Fruit fly (Drosophila melanogaster) whole organism, embryonic: ENCODE data around the gene CG3534.

Experiments
- Adf1 ChIP-seq: fragments of 200-800 bp; sonication (Bioruptor generic); IDR thresholded peaks from 2 replicates; pipeline ENCODE4 v1.3.6; 2022; ENCODE audit warnings: missing biosample characterization, missing genetic modification characterization
- Atf-2 ChIP-seq: fragments of 200-800 bp; sonication (Bioruptor generic); optimal IDR thresholded peaks from 2 replicates; lab custom pipeline; 2016; ENCODE audit warnings: missing biosample characterization, missing genetic modification characterization
- Blimp-1 ChIP-seq: fragments of 200-800 bp; sonication (Bioruptor generic); optimal IDR thresholded peaks from 3 replicates; lab custom pipeline; 2018; ENCODE audit warnings: missing biosample characterization, missing genetic modification characterization, mild to moderate bottlenecking, moderate library complexity, missing genetic modification reagents
- Bteb2 ChIP-seq: fragments of 200-800 bp; sonication (Bioruptor generic); optimal IDR thresholded peaks from 2 replicates; lab custom pipeline; 2016; ENCODE audit warnings: missing biosample characterization, missing genetic modification characterization
- CG10321 ChIP-seq: fragments of 200-800 bp; sonication (Bioruptor generic); IDR thresholded peaks from 2 replicates; pipeline ENCODE4 v1.3.6; 2022; ENCODE audit warnings: missing biosample characterization, missing genetic modification characterization
- CG10431 ChIP-seq: fragments of 200-800 bp; sonication (Bioruptor generic); optimal IDR thresholded peaks from 3 replicates; lab custom pipeline; 2018; ENCODE audit warnings: missing biosample characterization, mild to moderate bottlenecking, missing genetic modification characterization
- CG11398 ChIP-seq: fragments of 200-800 bp; sonication (Bioruptor generic); optimal IDR thresholded peaks from 2 replicates; lab custom pipeline; 2016; ENCODE audit warnings: missing biosample characterization, missing genetic modification characterization
- CG11723 ChIP-seq: fragments of 200-800 bp; sonication (Bioruptor generic); optimal IDR thresholded peaks from 2 replicates; lab custom pipeline; 2017; ENCODE audit warnings: missing biosample characterization, mild to moderate bottlenecking, missing genetic modification characterization
- CG18011 ChIP-seq: fragments of 200-800 bp; sonication (Bioruptor generic); optimal IDR thresholded peaks from 2 replicates; lab custom pipeline; 2017; ENCODE audit warnings: missing biosample characterization, missing genetic modification characterization, mild to moderate bottlenecking, moderate library complexity, missing genotype
- CG18619 ChIP-seq: fragments of 200-800 bp; sonication (Bioruptor generic); optimal IDR thresholded peaks from 3 replicates; lab custom pipeline; 2017; ENCODE audit warnings: missing biosample characterization, mild to moderate bottlenecking, missing genetic modification characterization
- CG2129 ChIP-seq: fragments of 200-800 bp; sonication (Bioruptor generic); IDR thresholded peaks from 2 replicates; pipeline ENCODE4 v1.3.6; 2022; ENCODE audit warnings: missing biosample characterization, missing genetic modification characterization; ENCODE audit not compliant: partially characterized antibody
- CG2678 ChIP-seq: fragments of 200-800 bp; sonication (Bioruptor generic); optimal IDR thresholded peaks from 3 replicates; lab custom pipeline; 2019; ENCODE audit warnings: missing biosample characterization, mild to moderate bottlenecking, missing genetic modification characterization, moderate library complexity
- CG32767 ChIP-seq: fragments of 200-800 bp; sonication (Bioruptor generic); IDR thresholded peaks from 2 replicates; pipeline ENCODE4 v1.3.6; 2022; ENCODE audit warnings: missing biosample characterization, missing genetic modification characterization
- CG33557 ChIP-seq: fragments of 200-800 bp; sonication (Bioruptor generic); optimal IDR thresholded peaks from 2 replicates; lab custom pipeline; 2019; ENCODE audit warnings: missing biosample characterization, mild to moderate bottlenecking, missing genetic modification characterization, moderate library complexity
- CG3847 ChIP-seq: fragments of 200-800 bp; sonication (Bioruptor generic); IDR thresholded peaks from 2 replicates; pipeline ENCODE4 v1.3.6; 2022; ENCODE audit warnings: missing biosample characterization, missing genetic modification characterization
- CG4730 ChIP-seq: fragments of 200-800 bp; sonication (Bioruptor generic); IDR thresholded peaks from 2 replicates; pipeline ENCODE4 v1.3.6; 2022; ENCODE audit warnings: missing biosample characterization, missing genetic modification characterization
- CG6175 ChIP-seq: fragments of 200-800 bp; sonication (Bioruptor generic); IDR thresholded peaks from 3 replicates; pipeline ENCODE4 v1.3.6; 2022; ENCODE audit warnings: missing biosample characterization, missing genetic modification characterization
- CG6813 ChIP-seq: fragments of 200-800 bp; sonication (Bioruptor generic); optimal IDR thresholded peaks from 2 replicates; lab custom pipeline; 2017; ENCODE audit warnings: missing biosample characterization, missing genetic modification characterization, mild to moderate bottlenecking, moderate library complexity, missing genetic modification reagents
- CG7271 ChIP-seq: fragments of 200-800 bp; sonication (Bioruptor generic); optimal IDR thresholded peaks from 2 replicates; lab custom pipeline; 2018; ENCODE audit warnings: missing biosample characterization, mild to moderate bottlenecking, missing genetic modification characterization, moderate library complexity
- CG7786 ChIP-seq: fragments of 200-800 bp; sonication (Bioruptor generic); optimal IDR thresholded peaks from 2 replicates; lab custom pipeline; 2016; ENCODE audit warnings: missing biosample characterization, missing genetic modification characterization
- CG8388 ChIP-seq: fragments of 200-800 bp; sonication (Bioruptor generic); optimal IDR thresholded peaks from 2 replicates; lab custom pipeline; 2019; ENCODE audit warnings: missing biosample characterization, mild to moderate bottlenecking, missing genetic modification characterization, moderate library complexity
- CG8478 ChIP-seq: fragments of >200 bp; optimal IDR thresholded peaks from 2 replicates; lab custom pipeline; 2018
- CG9215 ChIP-seq: fragments of 200-800 bp; sonication (Bioruptor generic); IDR thresholded peaks from 2 replicates; pipeline ENCODE4 v1.3.6; 2022; ENCODE audit warnings: missing biosample characterization, missing genetic modification characterization
- Drgx ChIP-seq: fragments of 200-800 bp; sonication (Bioruptor generic); IDR thresholded peaks from 2 replicates; pipeline ENCODE4 v1.3.6; 2022; ENCODE audit warnings: missing biosample characterization, missing genetic modification characterization
- Elba2 ChIP-seq: fragments of 200-800 bp; sonication (Bioruptor generic); optimal IDR thresholded peaks from 3 replicates; lab custom pipeline; 2016; ENCODE audit warnings: missing biosample characterization, missing genetic modification characterization
- GATAe ChIP-seq: fragments of 200-800 bp; sonication (Bioruptor generic); conservative IDR thresholded peaks from 2 replicates; pipeline ENCODE4 v1.3.6; 2022; ENCODE audit warnings: missing biosample characterization, missing genetic modification characterization
- Gsc ChIP-seq: fragments of 200-800 bp; sonication (Bioruptor generic); IDR thresholded peaks from 2 replicates; pipeline ENCODE4 v1.3.6; 2022; ENCODE audit warnings: missing biosample characterization, missing genetic modification characterization
- HmgD ChIP-seq: fragments of 200-800 bp; sonication (Bioruptor generic); optimal IDR thresholded peaks from 3 replicates; lab custom pipeline; 2016; ENCODE audit warnings: missing biosample characterization, missing genetic modification characterization
- Hsf ChIP-seq: fragments of 200-800 bp; sonication (Bioruptor generic); optimal IDR thresholded peaks from 3 replicates; lab custom pipeline; 2016; ENCODE audit warnings: missing biosample characterization, missing genetic modification characterization
- Nf-YC ChIP-seq: fragments of 200-800 bp; optimal IDR thresholded peaks from 3 replicates; lab custom pipeline; 2019; ENCODE audit warnings: missing biosample characterization, mild to moderate bottlenecking, missing genetic modification characterization, moderate library complexity
- Optix ChIP-seq: fragments of 200-800 bp; sonication (Bioruptor generic); IDR thresholded peaks from 3 replicates; pipeline ENCODE4 v1.3.6; 2022; ENCODE audit warnings: missing biosample characterization, missing genetic modification characterization
- Pdp1 ChIP-seq, 2 experiments: fragments of 200-800 bp; sonication (Bioruptor generic); optimal IDR thresholded peaks; 3 replicates each; lab custom pipeline; 2016; ENCODE audit warnings: missing biosample characterization in 2 of 2, missing genetic modification characterization in 2 of 2, mild to moderate bottlenecking in 1 of 2, moderate library complexity in 1 of 2
- Sox102F ChIP-seq: fragments of 200-800 bp; sonication (Bioruptor generic); optimal IDR thresholded peaks from 2 replicates; lab custom pipeline; 2018; ENCODE audit warnings: missing biosample characterization, mild to moderate bottlenecking, missing genetic modification characterization, moderate library complexity
- Spps ChIP-seq: fragments of 200-800 bp; sonication (Bioruptor generic); optimal IDR thresholded peaks from 2 replicates; lab custom pipeline; 2018; ENCODE audit warnings: missing biosample characterization, mild to moderate bottlenecking, missing genetic modification characterization
- ac ChIP-seq: fragments of 200-800 bp; sonication (Bioruptor generic); optimal IDR thresholded peaks from 3 replicates; lab custom pipeline; 2017; ENCODE audit warnings: missing biosample characterization, mild to moderate bottlenecking, missing genetic modification characterization
- ase ChIP-seq: fragments of 200-800 bp; sonication (Bioruptor generic); IDR thresholded peaks from 3 replicates; pipeline ENCODE4 v1.3.6; 2022; ENCODE audit warnings: missing biosample characterization, missing genetic modification characterization
- bowl ChIP-seq: fragments of 200-800 bp; sonication (Bioruptor generic); IDR thresholded peaks from 2 replicates; pipeline ENCODE4 v1.3.6; 2022; ENCODE audit warnings: missing biosample characterization, missing genetic modification characterization
- br ChIP-seq: fragments of >200 bp; optimal IDR thresholded peaks from 2 replicates; lab custom pipeline; 2017
- dimm ChIP-seq: fragments of 200-800 bp; sonication (Bioruptor generic); IDR thresholded peaks from 2 replicates; pipeline ENCODE4 v1.3.6; 2022; ENCODE audit warnings: missing biosample characterization, missing genetic modification characterization
- eve ChIP-seq, 2 experiments: fragments of >200 bp; optimal IDR thresholded peaks; 2 replicates each; lab custom pipeline; 2017; ENCODE audit warnings: missing biosample characterization in 2 of 2, missing genetic modification characterization in 2 of 2
- gce ChIP-seq: fragments of 200-800 bp; sonication (Bioruptor generic); IDR thresholded peaks from 3 replicates; pipeline ENCODE4 v1.3.6; 2022; ENCODE audit warnings: missing biosample characterization, missing genetic modification characterization
- grn ChIP-seq: fragments of 200-800 bp; sonication (Bioruptor generic); optimal IDR thresholded peaks from 3 replicates; lab custom pipeline; 2017; ENCODE audit warnings: missing biosample characterization, missing genetic modification characterization
- gsb-n ChIP-seq: fragments of 200-800 bp; sonication (Bioruptor generic); optimal IDR thresholded peaks from 3 replicates; lab custom pipeline; 2018; ENCODE audit warnings: missing biosample characterization, mild to moderate bottlenecking, missing genetic modification characterization
- inv ChIP-seq: fragments of 200-800 bp; sonication (Bioruptor generic); IDR thresholded peaks from 2 replicates; pipeline ENCODE4 v1.3.6; 2022; ENCODE audit warnings: missing biosample characterization, missing genetic modification characterization; ENCODE audit not compliant: partially characterized antibody
- jigr1 ChIP-seq: fragments of 200-800 bp; sonication (Bioruptor generic); IDR thresholded peaks from 3 replicates; pipeline ENCODE4 v1.3.6; 2022; ENCODE audit warnings: missing biosample characterization, missing genetic modification characterization
- lola ChIP-seq, 3 experiments: fragments of >200 bp in 2 of 3; fragments of 200-800 bp in 1 of 3; sonication (Bioruptor generic) in 1 of 3; optimal IDR thresholded peaks; 2 replicates each; lab custom pipeline; 2017 to 2019; ENCODE audit warnings: missing biosample characterization in 3 of 3, missing genetic modification characterization in 3 of 3, mild to moderate bottlenecking in 1 of 3, moderate library complexity in 1 of 3
- mirr ChIP-seq: fragments of 200-800 bp; sonication (Bioruptor generic); optimal IDR thresholded peaks from 3 replicates; lab custom pipeline; 2018; ENCODE audit warnings: missing biosample characterization, mild to moderate bottlenecking, missing genetic modification characterization
- nmo ChIP-seq: fragments of 200-800 bp; sonication (Bioruptor generic); optimal IDR thresholded peaks from 2 replicates; lab custom pipeline; 2018; ENCODE audit warnings: missing biosample characterization, mild to moderate bottlenecking, missing genetic modification characterization, moderate library complexity
- ro ChIP-seq: fragments of 200-800 bp; sonication (Bioruptor generic); IDR thresholded peaks from 2 replicates; pipeline ENCODE4 v1.3.6; 2022; ENCODE audit warnings: missing biosample characterization, missing genetic modification characterization
- schlank ChIP-seq: fragments of 200-800 bp; sonication (Bioruptor generic); optimal IDR thresholded peaks from 2 replicates; lab custom pipeline; 2018; ENCODE audit warnings: missing biosample characterization, mild to moderate bottlenecking, missing genetic modification characterization
- shn ChIP-seq: fragments of 200-800 bp; sonication (Bioruptor generic); optimal IDR thresholded peaks from 3 replicates; lab custom pipeline; 2016; ENCODE audit warnings: missing biosample characterization, missing genetic modification characterization
- stc ChIP-seq: fragments of 200-800 bp; sonication (Bioruptor generic); IDR thresholded peaks from 2 replicates; pipeline ENCODE4 v1.3.6; 2022; ENCODE audit warnings: missing biosample characterization, missing genetic modification characterization
- vfl ChIP-seq: fragments of 200-800 bp; sonication (Bioruptor generic); optimal IDR thresholded peaks from 2 replicates; lab custom pipeline; 2016; ENCODE audit warnings: missing biosample characterization, missing genetic modification characterization

The CG3534 gene

dm6 chr3R:17008018-17008674, 11.9 kb downstream of the CG3534 start, which contains the start of gene CG8907 (continued):
- TF ChIP-seq CG6813 = no peak
- no peak for TF ChIP-seq Gsc (GFP tag; lab: Robert Waterston, UW)
- TF ChIP-seq Pdp1 (GFP tag; optimal IDR thresholded peaks at IDR 0.05; lab: Kevin White, UChicago) = peak in 1 of 2 experiments; percentile 75
- no peak for TF ChIP-seq dimm (GFP tag; lab: Robert Waterston, UW)
- TF ChIP-seq CG10321 = no peak
- TF ChIP-seq CG33557 = no peak
- no peak for TF ChIP-seq vfl
- no peak for TF ChIP-seq Blimp-1
- TF ChIP-seq shn (GFP tag; lab: Kevin White, UChicago) = no peak
- no peak for TF ChIP-seq CG9215 (GFP tag; lab: Robert Waterston, UW)
- TF ChIP-seq gsb-n (tag; lab: Kevin White, UChicago) = no peak
- no peak for TF ChIP-seq ac (GFP tag; lab: Kevin White, UChicago)
- TF ChIP-seq nmo = no peak
- TF ChIP-seq CG7786 (GFP tag; lab: Kevin White, UChicago) = no peak
- TF ChIP-seq inv (GFP tag; lab: Robert Waterston, UW) = no peak
- TF ChIP-seq HmgD = no peak
- TF ChIP-seq Drgx (GFP tag; lab: Robert Waterston, UW) = no peak
- TF ChIP-seq Atf-2 (GFP tag; lab: Kevin White, UChicago) = no peak
- no peak for TF ChIP-seq stc (GFP tag; lab: Robert Waterston, UW)
- no peak for TF ChIP-seq CG18619 (GFP tag; lab: Kevin White, UChicago)
- TF ChIP-seq CG11723 (GFP tag; lab: Kevin White, UChicago) = no peak
- TF ChIP-seq Spps (tag; lab: Kevin White, UChicago) = no peak
- TF ChIP-seq Sox102F (GFP tag; lab: Kevin White, UChicago) = no peak
- TF ChIP-seq CG11398 (GFP tag; lab: Kevin White, UChicago) = no peak
- TF ChIP-seq ro (GFP tag; lab: Robert Waterston, UW) = no peak
- TF ChIP-seq GATAe (GFP tag; lab: Robert Waterston, UW) = peak; percentile 96
- TF ChIP-seq br (lab: Kevin White, UChicago) = no peak
- TF ChIP-seq Bteb2 (GFP tag; lab: Kevin White, UChicago) = no peak
- TF ChIP-seq ase (GFP tag; lab: Robert Waterston, UW) = no peak
- TF ChIP-seq CG8478 (lab: Kevin White, UChicago) = no peak
- TF ChIP-seq Optix = no peak
- no peak for TF ChIP-seq CG18011 (GFP tag; lab: Kevin White, UChicago)
- TF ChIP-seq CG2678 (tag; lab: Kevin White, UChicago) = no peak
- no peak for TF ChIP-seq jigr1 (GFP tag; lab: Robert Waterston, UW)
- no peak for TF ChIP-seq CG32767

DNA sequence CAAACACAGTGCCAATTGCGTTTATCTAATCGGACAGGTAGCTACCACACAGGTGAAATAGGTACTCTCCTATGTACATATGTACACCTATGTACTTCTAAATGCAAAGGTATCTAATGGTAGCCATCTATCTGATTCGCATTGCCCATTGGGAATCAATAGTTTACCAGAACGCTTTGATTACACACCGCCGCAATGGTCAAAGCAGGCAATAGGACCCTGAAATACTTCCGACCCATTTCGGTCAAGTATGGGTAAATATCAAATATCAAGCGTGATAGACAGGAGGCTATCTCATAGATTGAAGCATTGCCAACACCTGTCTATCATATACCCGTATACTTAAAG, 12.4 kb downstream of the CG3534 start:
- no peak for TF ChIP-seq bowl
- TF ChIP-seq Adf1 (GFP tag; lab: Robert Waterston, UW) = no peak
- TF ChIP-seq grn (GFP tag; lab: Kevin White, UChicago) = peak; percentile 53
- no peak for TF ChIP-seq lola (GFP tag; optimal IDR thresholded peaks at IDR 0.05; lab: Kevin White, UChicago)
- no peak for TF ChIP-seq CG2129 (GFP tag; lab: Robert Waterston, UW)
- no peak for TF ChIP-seq CG3847 (GFP tag; lab: Robert Waterston, UW)
- TF ChIP-seq schlank (tag; lab: Kevin White, UChicago) = no peak
- no peak for TF ChIP-seq Nf-YC
- no peak for TF ChIP-seq CG10431 (GFP tag; lab: Kevin White, UChicago)
- no peak for TF ChIP-seq CG7271 (tag; lab: Kevin White, UChicago)
- TF ChIP-seq GATAe (GFP tag; lab: Robert Waterston, UW) = 0 out of 2 replicates have a peak, but pooled peaks have one; percentile 13
- TF ChIP-seq Elba2 (GFP tag; lab: Kevin White, UChicago) = peak; percentile 65
- TF ChIP-seq Hsf (GFP tag; lab: Kevin White, UChicago) = no peak
- no peak for TF ChIP-seq eve (GFP tag; optimal IDR thresholded peaks at IDR 0.05; lab: Kevin White, UChicago)
- no peak for TF ChIP-seq CG6175
- no peak for TF ChIP-seq CG8388 (GFP tag; lab: Kevin White, UChicago)
- no peak for TF ChIP-seq CG4730 (GFP tag; lab: Robert Waterston, UW)
- peak; percentile 93 for TF ChIP-seq mirr (GFP tag; lab: Kevin White, UChicago)
- no peak for TF ChIP-seq gce
